Worm (Caenorhabditis elegans): Measurements from ENCODE around the gene Y26G10.4.

DNA sequence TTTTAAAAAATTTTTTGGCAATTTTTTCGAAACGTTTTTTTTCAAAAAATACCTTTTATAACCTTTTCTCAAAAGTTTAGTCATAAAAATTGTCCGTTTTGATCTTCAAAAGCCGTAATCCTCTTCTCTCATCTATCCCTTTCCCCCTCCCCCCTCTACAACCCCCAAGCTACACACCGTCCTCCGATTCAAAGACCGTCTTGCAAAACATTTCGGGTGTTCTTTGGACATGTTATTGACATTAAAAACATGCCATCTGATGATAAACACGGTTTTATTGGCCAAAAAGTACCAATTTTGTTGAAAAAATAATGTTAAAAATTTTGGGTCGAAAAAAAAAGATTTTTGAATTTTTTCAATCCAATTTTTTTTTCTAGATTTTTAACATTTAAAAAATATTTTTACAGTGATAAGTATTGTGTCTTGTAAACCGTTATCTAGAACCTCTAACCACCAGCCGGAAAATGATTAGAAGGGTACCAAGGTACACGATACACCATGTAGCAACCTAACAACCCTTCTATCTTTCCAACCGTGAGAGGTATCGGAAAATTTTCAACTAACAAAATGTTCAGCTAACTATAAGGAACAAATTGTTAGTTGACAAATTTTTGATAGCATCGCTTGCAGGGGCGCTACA, 24.3 kb upstream of the Y26G10.4 start:
- TF ChIP-seq egl-5 (tag; optimal IDR thresholded peaks at IDR 0.05) (no peak), ceh-9 (tag; optimal IDR thresholded peaks at IDR 0.05) (no peak), nhr-77 (tag; optimal IDR thresholded peaks at IDR 0.05) (no peak), nhr-76 (tag; optimal IDR thresholded peaks at IDR 0.05) (no peak), snpc-4 (tag; optimal IDR thresholded peaks at IDR 0.05) (no peak), skn-1 (tag; optimal IDR thresholded peaks at IDR 0.05) (no peak), fos-1 (tag; optimal IDR thresholded peaks at IDR 0.05) (no peak), unc-62 (GFP tag; optimal IDR thresholded peaks at IDR 0.05) (no peak)

Data from whole organism, L3 larva.